Fruit fly (Drosophila melanogaster) whole organism, embryonic: ENCODE results near the gene CG5665.

Experiments used
- Adf1 ChIP-seq: fragments of 200-800 bp; sonication (Bioruptor generic); IDR thresholded peaks from 2 replicates; pipeline ENCODE4 v1.3.6; 2022; ENCODE audit warnings: missing biosample characterization, missing genetic modification characterization
- Bgb ChIP-seq: fragments of 200-800 bp; sonication (Bioruptor generic); IDR thresholded peaks from 2 replicates; pipeline ENCODE4 v1.3.6; 2022; ENCODE audit warnings: missing biosample characterization, missing genetic modification characterization; ENCODE audit not compliant: partially characterized antibody
- CG10654 ChIP-seq: fragments of 200-800 bp; sonication (Bioruptor generic); optimal IDR thresholded peaks from 2 replicates; lab custom pipeline; 2016; ENCODE audit warnings: missing biosample characterization, missing genetic modification characterization
- CG12299 ChIP-seq: fragments of 200-800 bp; sonication (Bioruptor generic); optimal IDR thresholded peaks from 2 replicates; lab custom pipeline; 2018; ENCODE audit warnings: missing biosample characterization, mild to moderate bottlenecking, missing genetic modification characterization
- CG12659 ChIP-seq: fragments of 200-800 bp; sonication (Bioruptor generic); optimal IDR thresholded peaks from 3 replicates; lab custom pipeline; 2017; ENCODE audit warnings: mild to moderate bottlenecking, missing biosample characterization, missing genetic modification reagents, missing genetic modification characterization
- CG13424 ChIP-seq: fragments of 200-800 bp; sonication (Bioruptor generic); optimal IDR thresholded peaks from 2 replicates; lab custom pipeline; 2019; ENCODE audit warnings: missing biosample characterization, mild to moderate bottlenecking, missing genetic modification characterization, moderate library complexity
- CG17359 ChIP-seq: fragments of 200-800 bp; sonication (Bioruptor generic); optimal IDR thresholded peaks from 3 replicates; lab custom pipeline; 2018; ENCODE audit warnings: missing biosample characterization, mild to moderate bottlenecking, missing genetic modification characterization, moderate library complexity
- CG17802 ChIP-seq: fragments of 200-800 bp; sonication (Bioruptor generic); optimal IDR thresholded peaks from 2 replicates; lab custom pipeline; 2018; ENCODE audit warnings: missing biosample characterization, mild to moderate bottlenecking, missing genetic modification characterization, moderate library complexity
- CG18599 ChIP-seq: fragments of 200-800 bp; sonication (Bioruptor generic); optimal IDR thresholded peaks from 3 replicates; lab custom pipeline; 2017; ENCODE audit warnings: missing biosample characterization, missing genetic modification characterization, mild to moderate bottlenecking, moderate library complexity, missing genetic modification reagents
- CG2120 ChIP-seq: fragments of 200-800 bp; sonication (Bioruptor generic); optimal IDR thresholded peaks from 3 replicates; lab custom pipeline; 2016; ENCODE audit warnings: missing biosample characterization, missing genetic modification characterization
- CG2199 ChIP-seq: fragments of 200-800 bp; sonication (Bioruptor generic); IDR thresholded peaks from 3 replicates; pipeline ENCODE4 v1.3.6; 2022; ENCODE audit warnings: missing biosample characterization, missing genetic modification characterization
- CG2678 ChIP-seq: fragments of 200-800 bp; sonication (Bioruptor generic); optimal IDR thresholded peaks from 3 replicates; lab custom pipeline; 2019; ENCODE audit warnings: missing biosample characterization, mild to moderate bottlenecking, missing genetic modification characterization, moderate library complexity
- CG31365 ChIP-seq: fragments of 200-800 bp; sonication (Bioruptor generic); optimal IDR thresholded peaks from 2 replicates; lab custom pipeline; 2018; ENCODE audit warnings: missing biosample characterization, mild to moderate bottlenecking, missing genetic modification characterization
- CG4360 ChIP-seq: fragments of 200-800 bp; sonication (Bioruptor generic); IDR thresholded peaks from 2 replicates; pipeline ENCODE4 v1.3.6; 2022; ENCODE audit warnings: missing biosample characterization, missing genetic modification characterization
- CG43689 ChIP-seq: fragments of 200-800 bp; sonication (Bioruptor generic); IDR thresholded peaks from 2 replicates; pipeline ENCODE4 v1.3.6; 2022; ENCODE audit warnings: missing biosample characterization, missing genetic modification characterization
- CG6175 ChIP-seq: fragments of 200-800 bp; sonication (Bioruptor generic); IDR thresholded peaks from 3 replicates; pipeline ENCODE4 v1.3.6; 2022; ENCODE audit warnings: missing biosample characterization, missing genetic modification characterization
- CG6654 ChIP-seq: fragments of 200-800 bp; sonication (Bioruptor generic); optimal IDR thresholded peaks from 2 replicates; lab custom pipeline; 2017; ENCODE audit warnings: missing biosample characterization, mild to moderate bottlenecking, missing genetic modification characterization
- CG6854 ChIP-seq: fragments of 200-800 bp; sonication (Bioruptor generic); optimal IDR thresholded peaks from 3 replicates; lab custom pipeline; 2017; ENCODE audit warnings: missing biosample characterization, mild to moderate bottlenecking, missing genetic modification characterization
- CG7357 ChIP-seq: fragments of 200-800 bp; sonication (Bioruptor generic); IDR thresholded peaks from 3 replicates; pipeline ENCODE4 v1.3.6; 2022; ENCODE audit warnings: missing biosample characterization, missing genetic modification characterization
- CTCF ChIP-seq: fragments of 200-800 bp; sonication (Bioruptor generic); optimal IDR thresholded peaks from 2 replicates; lab custom pipeline; 2017; ENCODE audit warnings: missing biosample characterization, mild to moderate bottlenecking, missing genetic modification characterization, moderate library complexity
- Dip2 ChIP-seq: fragments of 200-800 bp; sonication (Bioruptor generic); IDR thresholded peaks from 2 replicates; pipeline ENCODE4 v1.3.6; 2022; ENCODE audit warnings: missing biosample characterization, missing genetic modification characterization
- Dll ChIP-seq: fragments of 200-800 bp; sonication (Bioruptor generic); IDR thresholded peaks from 4 replicates; pipeline ENCODE4 v1.3.6; 2022; ENCODE audit warnings: missing biosample characterization, missing genetic modification characterization; ENCODE audit not compliant: partially characterized antibody
- Eip74EF ChIP-seq, 2 experiments: fragments of 200-800 bp in 1 of 2; fragments of >200 bp in 1 of 2; sonication (Bioruptor generic) in 1 of 2; optimal IDR thresholded peaks; 2 replicates each; lab custom pipeline; 2017 to 2019; ENCODE audit warnings: missing biosample characterization in 2 of 2, missing genetic modification characterization in 2 of 2, mild to moderate bottlenecking in 1 of 2, moderate library complexity in 1 of 2
- HmgD ChIP-seq: fragments of 200-800 bp; sonication (Bioruptor generic); optimal IDR thresholded peaks from 3 replicates; lab custom pipeline; 2016; ENCODE audit warnings: missing biosample characterization, missing genetic modification characterization
- Hr51 ChIP-seq, 2 experiments: fragments of 200-800 bp; sonication (Bioruptor generic); optimal IDR thresholded peaks; 2 replicates in 1 of 2; 3 replicates in 1 of 2; lab custom pipeline; 2016 to 2018; ENCODE audit warnings: missing biosample characterization in 2 of 2, missing genetic modification characterization in 2 of 2, mild to moderate bottlenecking in 1 of 2, moderate library complexity in 1 of 2
- Mad ChIP-seq: fragments of 200-800 bp; sonication (Bioruptor generic); optimal IDR thresholded peaks from 2 replicates; lab custom pipeline; 2016; ENCODE audit warnings: missing biosample characterization, missing genetic modification characterization
- Med ChIP-seq: fragments of 200-800 bp; sonication (Bioruptor generic); peaks from one replicate; lab custom pipeline; 2016; ENCODE audit warnings: missing biosample characterization, missing genetic modification characterization, mild to moderate bottlenecking, inconsistent platforms, moderate library complexity
- Myb ChIP-seq: fragments of 200-800 bp; sonication (Bioruptor generic); optimal IDR thresholded peaks from 2 replicates; lab custom pipeline; 2016; ENCODE audit warnings: missing biosample characterization, missing genetic modification characterization
- NC2β ChIP-seq: fragments of 200-800 bp; sonication (Bioruptor generic); optimal IDR thresholded peaks from 2 replicates; lab custom pipeline; 2016; ENCODE audit warnings: missing biosample characterization, missing genetic modification characterization
- Pdp1 ChIP-seq, 2 experiments: fragments of 200-800 bp; sonication (Bioruptor generic); optimal IDR thresholded peaks; 3 replicates each; lab custom pipeline; 2016; ENCODE audit warnings: missing biosample characterization in 2 of 2, missing genetic modification characterization in 2 of 2, mild to moderate bottlenecking in 1 of 2, moderate library complexity in 1 of 2
- Sox100B ChIP-seq: fragments of 200-800 bp; sonication (Bioruptor generic); optimal IDR thresholded peaks from 3 replicates; lab custom pipeline; 2018; ENCODE audit warnings: missing biosample characterization, mild to moderate bottlenecking, missing genetic modification characterization
- ab ChIP-seq: fragments of 200-800 bp; sonication (Bioruptor generic); optimal IDR thresholded peaks from 2 replicates; lab custom pipeline; 2016; ENCODE audit warnings: missing biosample characterization, missing genetic modification characterization
- ap ChIP-seq: fragments of 200-800 bp; sonication (Bioruptor generic); IDR thresholded peaks from 2 replicates; pipeline ENCODE4 v1.3.6; 2022; ENCODE audit warnings: missing biosample characterization, missing genetic modification characterization
- cato ChIP-seq: fragments of 200-800 bp; sonication (Bioruptor generic); optimal IDR thresholded peaks from 2 replicates; lab custom pipeline; 2016; ENCODE audit warnings: missing biosample characterization, missing genetic modification characterization, borderline replicate concordance
- fd64A ChIP-seq: fragments of 200-800 bp; sonication (Bioruptor generic); optimal IDR thresholded peaks from 3 replicates; lab custom pipeline; 2018; ENCODE audit warnings: missing biosample characterization, mild to moderate bottlenecking, missing genetic modification characterization
- gro ChIP-seq: fragments of 200-800 bp; sonication (Bioruptor generic); optimal IDR thresholded peaks from 2 replicates; lab custom pipeline; 2016; ENCODE audit warnings: missing biosample characterization, missing genetic modification characterization
- gsb ChIP-seq: fragments of 200-800 bp; sonication (Bioruptor generic); IDR thresholded peaks from 2 replicates; pipeline ENCODE4 v1.3.6; 2022; ENCODE audit warnings: missing biosample characterization, missing genetic modification characterization
- hbn ChIP-seq: fragments of 200-800 bp; sonication (Bioruptor generic); IDR thresholded peaks from 2 replicates; pipeline ENCODE4 v1.3.6; 2022; ENCODE audit warnings: missing biosample characterization, missing genetic modification characterization; ENCODE audit not compliant: partially characterized antibody
- inv ChIP-seq: fragments of 200-800 bp; sonication (Bioruptor generic); IDR thresholded peaks from 2 replicates; pipeline ENCODE4 v1.3.6; 2022; ENCODE audit warnings: missing biosample characterization, missing genetic modification characterization; ENCODE audit not compliant: partially characterized antibody
- kay ChIP-seq: fragments of 200-800 bp; sonication (Bioruptor generic); optimal IDR thresholded peaks from 2 replicates; lab custom pipeline; 2016; ENCODE audit warnings: missing biosample characterization, missing genetic modification characterization
- klu ChIP-seq: fragments of 200-800 bp; sonication (Bioruptor generic); IDR thresholded peaks from 2 replicates; pipeline ENCODE4 v1.3.6; 2022; ENCODE audit warnings: missing biosample characterization, missing genetic modification characterization
- kni ChIP-seq: fragments of 200-800 bp; sonication (Bioruptor generic); optimal IDR thresholded peaks from 3 replicates; lab custom pipeline; 2017; ENCODE audit warnings: mild to moderate bottlenecking, missing biosample characterization, missing genetic modification reagents, missing genetic modification characterization
- pan ChIP-seq, 4 experiments: fragments of >200 bp in 3 of 4; fragments of 200-800 bp in 1 of 4; sonication (Bioruptor generic) in 1 of 4; optimal IDR thresholded peaks in 3 of 4; IDR thresholded peaks in 1 of 4; 2 replicates each; pipeline versions ENCODE4 v1.3.6 to Lab custom; 2017 to 2022; ENCODE audit warnings: missing biosample characterization in 2 of 4, missing genetic modification characterization in 2 of 4, mixed read lengths in 1 of 4
- peb ChIP-seq: fragments of 200-800 bp; sonication (Bioruptor generic); IDR thresholded peaks from 2 replicates; pipeline ENCODE4 v1.3.6; 2022; ENCODE audit warnings: missing biosample characterization, missing genetic modification characterization
- slbo ChIP-seq: fragments of 200-800 bp; sonication (Bioruptor generic); IDR thresholded peaks from 2 replicates; pipeline ENCODE4 v1.3.6; 2022; ENCODE audit warnings: missing biosample characterization, missing genetic modification characterization
- slp2 ChIP-seq: fragments of 200-800 bp; sonication (Bioruptor generic); optimal IDR thresholded peaks from 2 replicates; lab custom pipeline; 2016; ENCODE audit warnings: missing biosample characterization, missing genetic modification characterization
- sr ChIP-seq: fragments of 200-800 bp; sonication (Bioruptor generic); IDR thresholded peaks from 3 replicates; pipeline ENCODE4 v1.3.6; 2022; ENCODE audit warnings: missing biosample characterization, missing genetic modification characterization
- unc-4 ChIP-seq: fragments of 200-800 bp; sonication (Bioruptor generic); IDR thresholded peaks from 2 replicates; pipeline ENCODE4 v1.3.6; 2022; ENCODE audit warnings: missing biosample characterization, missing genetic modification characterization; ENCODE audit not compliant: partially characterized antibody
- yki ChIP-seq: fragments of >200 bp; optimal IDR thresholded peaks from 3 replicates; lab custom pipeline; 2018

CG5665 gene

DNA sequence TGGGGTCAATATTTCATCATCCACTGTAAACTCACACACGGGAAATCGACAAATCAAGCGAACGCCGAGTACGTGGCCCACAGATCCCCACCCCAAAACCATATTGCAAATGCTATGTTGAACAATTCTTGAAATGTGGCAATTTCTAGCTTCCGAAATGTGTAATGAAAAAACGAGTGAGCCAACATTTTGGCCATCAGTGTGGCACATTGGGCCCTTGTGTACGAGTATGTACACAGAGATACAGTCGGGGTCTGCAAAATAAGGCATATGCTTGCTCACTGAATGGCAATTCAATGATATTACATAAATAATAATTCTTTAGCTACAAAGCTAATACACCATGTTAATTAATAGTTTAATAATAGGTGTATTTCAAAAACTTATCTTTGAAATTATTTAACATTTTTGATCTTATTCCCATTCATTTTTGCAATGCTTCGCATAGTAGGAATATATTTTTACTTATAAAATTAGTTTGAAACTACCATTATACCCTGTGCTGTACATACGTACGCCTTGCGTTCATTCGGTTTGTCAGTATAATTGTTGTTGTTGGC lies 41.3 kb downstream of the CG5665 start (continued):
- TF ChIP-seq Sox100B (GFP tag; lab: Kevin White, UChicago) (peak; percentile 91), sr (GFP tag; lab: Robert Waterston, UW) (0 out of 3 replicates have a peak, but pooled peaks have one; percentile 41), CG7357 (peak; percentile 72), CG43689 (GFP tag; lab: Robert Waterston, UW) (peak; percentile 43; the same call in 1 of the 2 replicates), ab (GFP tag; lab: Kevin White, UChicago) (peak; percentile 82), hbn (GFP tag; lab: Robert Waterston, UW) (no peak), CG4360 (GFP tag; lab: Robert Waterston, UW) (no peak), kay (peak; percentile 80), Med (peak; percentile 96), Dll (GFP tag; lab: Robert Waterston, UW) (no peak), gro (peak; percentile 80), NC2β (GFP tag; lab: Kevin White, UChicago) (peak; percentile 73), inv (GFP tag; lab: Robert Waterston, UW) (no peak), CG12659 (GFP tag; lab: Kevin White, UChicago) (peak; percentile 93), CG2678 (tag; lab: Kevin White, UChicago) (peak; percentile 95), Hr51 (GFP tag; optimal IDR thresholded peaks at IDR 0.05; lab: Kevin White, UChicago) (peak; percentile 75 to 95), CG6854 (peak; percentile 66), HmgD (peak; percentile 67), CG31365 (tag; lab: Kevin White, UChicago) (peak; percentile 51), klu (GFP tag; lab: Robert Waterston, UW) (peak; percentile 82), CG6654 (peak; percentile 60), CG18599 (GFP tag; lab: Kevin White, UChicago) (peak; percentile 88), Eip74EF (GFP tag; optimal IDR thresholded peaks at IDR 0.05; lab: Kevin White, UChicago) (peak in 1 of 2 experiments; percentile 89), CG12299 (peak; percentile 85), Dip2 (GFP tag; lab: Robert Waterston, UW) (no peak), unc-4 (GFP tag; lab: Robert Waterston, UW) (no peak), CG2199 (GFP tag; lab: Robert Waterston, UW) (no peak; the same call in 1 of the 3 replicates), yki (lab: Kevin White, UChicago) (no peak), CG17802 (tag; lab: Kevin White, UChicago) (peak; percentile 23), CG2120 (GFP tag; lab: Kevin White, UChicago) (peak; percentile 93), CG6175 (GFP tag; lab: Robert Waterston, UW) (0 out of 3 replicates have a peak, but pooled peaks have one; percentile 41), CTCF (peak; percentile 33), Pdp1 (GFP tag; optimal IDR thresholded peaks at IDR 0.05; lab: Kevin White, UChicago) (peak; percentile 81 to 88), slp2 (GFP tag; lab: Kevin White, UChicago) (peak; percentile 73), Mad (GFP tag; lab: Kevin White, UChicago) (peak; percentile 82), CG17359 (tag; lab: Kevin White, UChicago) (peak; percentile 93), pan (optimal IDR thresholded peaks at IDR 0.05; lab: Kevin White, UChicago) (no peak), pan (GFP tag; optimal IDR thresholded peaks at IDR 0.05 in 1 of 2, IDR thresholded peaks at IDR 0.05 in 1 of 2) (peak in 1 of 2 experiments; percentile 89), CG13424 (tag; lab: Kevin White, UChicago) (peak; percentile 94), fd64A (GFP tag; lab: Kevin White, UChicago) (peak; percentile 62), Bgb (GFP tag; lab: Robert Waterston, UW) (no peak), cato (peak; percentile 58), Adf1 (peak; percentile 66; the same call in 1 of the 2 replicates), CG10654 (GFP tag; lab: Kevin White, UChicago) (peak; percentile 83), ap (GFP tag; lab: Robert Waterston, UW) (peak; percentile 24), gsb (GFP tag; lab: Robert Waterston, UW) (peak; percentile 87), Myb (GFP tag; lab: Kevin White, UChicago) (peak; percentile 61), kni (peak; percentile 37), slbo (GFP tag; lab: Robert Waterston, UW) (peak; percentile 94), peb (peak; percentile 68)
